Fruit fly (Drosophila melanogaster) whole organism, wandering third instar larva: ENCODE data around the gene CG31068.

Source experiments
- Abd-B ChIP-seq: fragments of >200 bp; optimal IDR thresholded peaks from 2 replicates; lab custom pipeline; 2017; ENCODE audit warnings: missing biosample characterization, missing genetic modification characterization
- CG32264 ChIP-seq: fragments of 200-800 bp; sonication (Bioruptor generic); optimal IDR thresholded peaks from 2 replicates; lab custom pipeline; 2016; ENCODE audit warnings: missing biosample characterization, missing genetic modification characterization
- CG9705 ChIP-seq: fragments of 200-800 bp; sonication (Bioruptor generic); optimal IDR thresholded peaks from 2 replicates; lab custom pipeline; 2018; ENCODE audit warnings: missing biosample characterization, mild to moderate bottlenecking, missing genetic modification characterization
- CrebA ChIP-seq: fragments of 200-800 bp; sonication (Bioruptor generic); optimal IDR thresholded peaks from 2 replicates; lab custom pipeline; 2016; ENCODE audit warnings: missing biosample characterization, mild to moderate bottlenecking, missing genetic modification characterization, borderline replicate concordance
- Dfd ChIP-seq: fragments of >200 bp; optimal IDR thresholded peaks from 2 replicates; lab custom pipeline; 2017; ENCODE audit warnings: missing biosample characterization, missing genetic modification characterization
- Dif ChIP-seq: fragments of 200-275, 200-300 bp; sonication (Bioruptor generic); optimal IDR thresholded peaks from 2 replicates; lab custom pipeline; 2018; ENCODE audit warnings: missing biosample characterization, missing genetic modification characterization; ENCODE audit not compliant: partially characterized antibody
- GATAd ChIP-seq: sonication (Bioruptor generic); optimal IDR thresholded peaks from 2 replicates; lab custom pipeline; 2016; ENCODE audit warnings: missing biosample characterization, missing genetic modification characterization
- HLH106 ChIP-seq: fragments of 200-800 bp; optimal IDR thresholded peaks from 3 replicates; lab custom pipeline; 2019; ENCODE audit warnings: missing biosample characterization, mild to moderate bottlenecking, missing genetic modification characterization, moderate library complexity
- Hnf4 ChIP-seq: fragments of 200-800 bp; sonication (Bioruptor generic); optimal IDR thresholded peaks from 2 replicates; lab custom pipeline; 2016; ENCODE audit warnings: missing biosample characterization, mild to moderate bottlenecking, missing genetic modification characterization
- Hr78 ChIP-seq: fragments of >200 bp; optimal IDR thresholded peaks from 2 replicates; lab custom pipeline; 2017; ENCODE audit warnings: missing biosample characterization, missing genetic modification characterization
- Hr83 ChIP-seq: fragments of 200-300 bp; sonication (Bioruptor generic); optimal IDR thresholded peaks from 2 replicates; lab custom pipeline; 2016; ENCODE audit warnings: missing biosample characterization, mild to moderate bottlenecking, missing genetic modification characterization, moderate library complexity; ENCODE audit not compliant: poor library complexity, severe bottlenecking
- Jra ChIP-seq: sonication (Bioruptor generic); optimal IDR thresholded peaks from 2 replicates; lab custom pipeline; 2016; ENCODE audit warnings: missing biosample characterization, missing genetic modification characterization
- Mio ChIP-seq: sonication (Bioruptor generic); optimal IDR thresholded peaks from 2 replicates; lab custom pipeline; 2016; ENCODE audit warnings: missing biosample characterization, missing genetic modification characterization
- Myc ChIP-seq: fragments of >200 bp; optimal IDR thresholded peaks from 2 replicates; lab custom pipeline; 2017
- N ChIP-seq: fragments of >200 bp; optimal IDR thresholded peaks from 2 replicates; lab custom pipeline; 2018; ENCODE audit warnings: missing biosample characterization, missing external identifiers, missing genetic modification characterization
- OdsH ChIP-seq: fragments of 200-800 bp; sonication (Bioruptor generic); optimal IDR thresholded peaks from 2 replicates; lab custom pipeline; 2016; ENCODE audit warnings: missing biosample characterization, mild to moderate bottlenecking, missing genetic modification characterization
- Rel ChIP-seq, 2 experiments: fragments of 200-800 bp; sonication (Bioruptor generic) in 1 of 2; optimal IDR thresholded peaks; 2 replicates in 1 of 2; 3 replicates in 1 of 2; lab custom pipeline; 2016 to 2019; ENCODE audit warnings: mild to moderate bottlenecking in 2 of 2, missing biosample characterization in 2 of 2, missing genetic modification characterization in 2 of 2, moderate library complexity in 1 of 2
- Sp1 ChIP-seq: fragments of 200-800 bp; sonication (Bioruptor generic); optimal IDR thresholded peaks from 3 replicates; lab custom pipeline; 2019; ENCODE audit warnings: missing biosample characterization, mild to moderate bottlenecking, missing genetic modification characterization, moderate library complexity
- Vsx2 ChIP-seq: fragments of 200-300, 225-300 bp; sonication (Bioruptor generic); optimal IDR thresholded peaks from 2 replicates; lab custom pipeline; 2018; ENCODE audit warnings: missing biosample characterization, missing genetic modification characterization; ENCODE audit not compliant: partially characterized antibody
- br ChIP-seq: fragments of 200-800 bp; sonication (Bioruptor generic); optimal IDR thresholded peaks from 2 replicates; lab custom pipeline; 2016; ENCODE audit warnings: missing biosample characterization, missing genetic modification characterization
- brk ChIP-seq: fragments of 200-800 bp; sonication (Bioruptor generic); optimal IDR thresholded peaks from 2 replicates; lab custom pipeline; 2016; ENCODE audit warnings: missing biosample characterization, mild to moderate bottlenecking, missing genetic modification characterization
- dl ChIP-seq, 2 experiments: fragments of 175-275, 200-275 bp in 1 of 2; fragments of 200-275 bp in 1 of 2; sonication (Bioruptor generic); optimal IDR thresholded peaks; lab custom pipeline; 2018; ENCODE audit warnings: mild to moderate bottlenecking in 2 of 2, missing biosample characterization in 2 of 2, missing genetic modification characterization in 2 of 2, moderate library complexity in 2 of 2; ENCODE audit not compliant: partially characterized antibody in 2 of 2, insufficient read depth in 1 of 2
- ey ChIP-seq: fragments of 200-800 bp; sonication (Bioruptor generic); optimal IDR thresholded peaks from 2 replicates; lab custom pipeline; 2016; ENCODE audit warnings: missing biosample characterization, missing genetic modification characterization
- foxo ChIP-seq, 2 experiments: fragments of 200-800 bp; sonication (Bioruptor generic); optimal IDR thresholded peaks; 2 replicates in 1 of 2; 3 replicates in 1 of 2; lab custom pipeline; 2016 to 2017; ENCODE audit warnings: missing biosample characterization in 2 of 2, missing genetic modification characterization in 2 of 2
- fru ChIP-seq: fragments of 200-800 bp; sonication (Bioruptor generic); optimal IDR thresholded peaks from 3 replicates; lab custom pipeline; 2016; ENCODE audit warnings: missing biosample characterization, mild to moderate bottlenecking, missing genetic modification characterization
- h ChIP-seq: fragments of 200-800 bp; sonication (Bioruptor generic); optimal IDR thresholded peaks from 3 replicates; lab custom pipeline; 2016; ENCODE audit warnings: missing biosample characterization, mild to moderate bottlenecking, missing genetic modification characterization
- jim ChIP-seq: fragments of 175-275, 200-325 bp; sonication (Bioruptor generic); optimal IDR thresholded peaks from 2 replicates; lab custom pipeline; 2016; ENCODE audit warnings: missing biosample characterization, mild to moderate bottlenecking, missing genetic modification characterization
- lola ChIP-seq: fragments of >200 bp; optimal IDR thresholded peaks from 2 replicates; lab custom pipeline; 2017; ENCODE audit warnings: missing biosample characterization, missing genetic modification characterization
- pan ChIP-seq: fragments of >200 bp; optimal IDR thresholded peaks from 2 replicates; lab custom pipeline; 2017
- psq ChIP-seq: fragments of 200-800 bp; sonication (Bioruptor generic); optimal IDR thresholded peaks from 3 replicates; lab custom pipeline; 2017; ENCODE audit warnings: missing biosample characterization, mild to moderate bottlenecking, missing genetic modification characterization, moderate library complexity
- rgr ChIP-seq: fragments of 200-800 bp; sonication (Bioruptor generic); optimal IDR thresholded peaks from 3 replicates; lab custom pipeline; 2016; ENCODE audit warnings: missing biosample characterization, mild to moderate bottlenecking, missing genetic modification characterization
- sage ChIP-seq: fragments of 200-800 bp; sonication (Bioruptor generic); optimal IDR thresholded peaks from 2 replicates; lab custom pipeline; 2016; ENCODE audit warnings: missing biosample characterization, mild to moderate bottlenecking, missing genetic modification characterization
- sv ChIP-seq: fragments of 200-800 bp; sonication (Bioruptor generic); optimal IDR thresholded peaks from 3 replicates; lab custom pipeline; 2016; ENCODE audit warnings: missing biosample characterization, missing genetic modification characterization
- tai ChIP-seq: sonication (Bioruptor generic); optimal IDR thresholded peaks from 2 replicates; lab custom pipeline; 2016; ENCODE audit warnings: missing biosample characterization, missing genetic modification characterization
- usp ChIP-seq: fragments of >200 bp; optimal IDR thresholded peaks from 2 replicates; lab custom pipeline; 2017; ENCODE audit warnings: missing biosample characterization, missing genetic modification characterization
- woc ChIP-seq: sonication (Bioruptor generic); optimal IDR thresholded peaks from 2 replicates; lab custom pipeline; 2016; ENCODE audit warnings: missing biosample characterization, mild to moderate bottlenecking, missing genetic modification characterization

Gene CG31068

DNA sequence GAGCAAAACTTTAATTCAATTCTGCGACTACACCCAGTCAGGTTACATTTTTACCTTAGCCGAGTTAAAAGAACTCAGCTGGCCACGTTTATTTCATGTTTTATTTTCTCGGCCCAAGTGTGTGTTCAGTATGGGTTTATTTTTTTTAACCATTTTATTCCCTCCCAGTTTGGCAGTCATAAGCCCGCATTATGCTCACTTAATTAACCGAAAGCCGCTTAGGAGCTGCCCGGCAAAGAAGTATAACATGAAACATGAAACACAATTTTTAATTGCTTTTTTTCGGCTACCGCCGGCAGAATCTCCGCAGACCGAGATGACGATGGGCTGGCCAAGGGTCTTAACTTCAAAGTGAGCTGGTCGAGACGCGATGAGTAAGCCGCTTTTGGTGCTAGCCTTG is 46.6 kb upstream of the CG31068 start:
- TF ChIP-seq Hnf4 (GFP tag; lab: Kevin White, UChicago) (no peak), Abd-B (GFP tag; lab: Kevin White, UChicago) (no peak), br (GFP tag; lab: Kevin White, UChicago) (no peak), HLH106 (tag; lab: Kevin White, UChicago) (no peak), ey (GFP tag; lab: Kevin White, UChicago) (no peak), h (GFP tag; lab: Kevin White, UChicago) (no peak), Myc (lab: Kevin White, UChicago) (no peak), foxo (GFP tag; optimal IDR thresholded peaks at IDR 0.05; lab: Kevin White, UChicago) (no peak), Mio (GFP tag; lab: Kevin White, UChicago) (no peak), rgr (GFP tag; lab: Kevin White, UChicago) (no peak)

DNA sequence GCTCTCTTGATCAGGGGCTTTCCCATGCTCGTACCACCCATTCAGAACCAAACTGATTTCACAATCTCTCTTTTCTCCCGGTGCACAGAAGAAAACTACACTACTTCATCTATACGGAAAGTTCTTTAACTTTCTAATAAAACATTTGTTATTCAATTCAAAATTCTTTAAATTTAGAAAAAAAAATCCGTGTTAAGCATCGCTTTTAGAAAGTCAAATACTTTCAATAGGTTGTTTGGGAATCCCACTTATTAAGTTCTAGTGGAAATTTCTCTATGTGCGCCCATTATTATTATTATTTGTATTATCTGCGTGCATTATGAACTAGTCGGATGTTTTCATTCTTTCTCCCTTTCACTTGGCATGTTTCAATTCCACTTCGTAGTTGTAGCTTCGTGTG is 40.4 kb upstream of the CG31068 start:
- TF ChIP-seq Hr78 (GFP tag; lab: Kevin White, UChicago) (no peak), brk (GFP tag; lab: Kevin White, UChicago) (no peak), woc (GFP tag; lab: Kevin White, UChicago) (no peak), OdsH (no peak), sv (no peak), dl (GFP tag; optimal IDR thresholded peaks at IDR 0.05; lab: Kevin White, UChicago; ENCODE audit: insufficient read depth in 1 of 2, partially characterized antibody in 2 of 2) (no peak), Dif (no peak), foxo (GFP tag; optimal IDR thresholded peaks at IDR 0.05; lab: Kevin White, UChicago) (no peak), psq (GFP tag; lab: Kevin White, UChicago) (no peak), Hr83 (no peak), h (GFP tag; lab: Kevin White, UChicago) (no peak), Vsx2 (GFP tag; lab: Kevin White, UChicago) (no peak), usp (GFP tag; lab: Kevin White, UChicago) (no peak), Jra (GFP tag; lab: Kevin White, UChicago) (no peak), CrebA (GFP tag; lab: Kevin White, UChicago) (no peak)
- TF ChIP-seq, all 38 proteins: peak for 0

DNA sequence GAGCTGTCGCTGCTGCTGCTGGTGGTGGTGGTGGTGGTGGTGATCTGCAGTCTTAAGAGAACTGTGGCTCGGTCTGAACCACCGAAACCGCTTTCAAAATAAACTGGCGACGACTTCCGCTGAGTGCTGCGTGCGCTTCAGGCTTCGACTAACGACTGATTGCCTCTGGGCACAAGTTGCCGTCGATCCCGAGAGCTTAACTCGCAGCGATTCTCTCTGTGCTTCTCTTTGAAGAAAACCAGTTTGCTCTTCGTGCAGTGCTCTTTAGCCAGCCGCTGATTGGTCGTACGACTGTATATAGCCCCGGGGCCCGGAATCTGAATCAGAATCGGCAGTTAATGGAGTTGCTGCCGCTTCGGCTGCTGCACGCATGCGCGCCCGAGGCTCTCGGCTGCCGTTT is 39.4 kb upstream of the CG31068 start, which contains the start of gene Ser:
TSS of gene Ser (minus strand) at position 162 of the 400 bp plus-strand sequence.
- TF ChIP-seq CG32264 (GFP tag; lab: Kevin White, UChicago), result no peak
- TF ChIP-seq h (GFP tag; lab: Kevin White, UChicago), result peak; percentile 4
- peak; percentile 17 for TF ChIP-seq Hr83
- TF ChIP-seq Dfd (GFP tag; lab: Kevin White, UChicago), result peak; percentile 19
- TF ChIP-seq rgr (GFP tag; lab: Kevin White, UChicago), result no peak
- no peak for TF ChIP-seq Jra (GFP tag; lab: Kevin White, UChicago)
- peak; percentile 65 to 68 for TF ChIP-seq dl (GFP tag; optimal IDR thresholded peaks at IDR 0.05; lab: Kevin White, UChicago; ENCODE audit: insufficient read depth in 1 of 2, partially characterized antibody in 2 of 2)
- TF ChIP-seq Hr78 (GFP tag; lab: Kevin White, UChicago), result no peak
- no peak for TF ChIP-seq HLH106 (tag; lab: Kevin White, UChicago)
- TF ChIP-seq jim (GFP tag; lab: Kevin White, UChicago), result no peak
- TF ChIP-seq GATAd (GFP tag; lab: Kevin White, UChicago), result no peak
- no peak for TF ChIP-seq pan (lab: Kevin White, UChicago)
- no peak for TF ChIP-seq CG9705
- TF ChIP-seq foxo (GFP tag; optimal IDR thresholded peaks at IDR 0.05; lab: Kevin White, UChicago), result no peak
- TF ChIP-seq Vsx2 (GFP tag; lab: Kevin White, UChicago), result no peak
- no peak for TF ChIP-seq Mio (GFP tag; lab: Kevin White, UChicago)
- peak; percentile 5 for TF ChIP-seq psq (GFP tag; lab: Kevin White, UChicago)
- no peak for TF ChIP-seq Abd-B (GFP tag; lab: Kevin White, UChicago)
- TF ChIP-seq N (GFP tag; lab: Kevin White, UChicago), result no peak
- TF ChIP-seq fru, result peak; percentile 34
- TF ChIP-seq usp (GFP tag; lab: Kevin White, UChicago), result no peak
- TF ChIP-seq tai (GFP tag; lab: Kevin White, UChicago), result no peak
- TF ChIP-seq OdsH, result peak; percentile 24
- no peak for TF ChIP-seq lola (GFP tag; lab: Kevin White, UChicago)
- TF ChIP-seq sage (GFP tag; lab: Kevin White, UChicago), result no peak
- TF ChIP-seq Myc (lab: Kevin White, UChicago), result no peak
- TF ChIP-seq Rel (GFP tag; optimal IDR thresholded peaks at IDR 0.05; lab: Kevin White, UChicago), result no peak
- no peak for TF ChIP-seq Rel (tag; optimal IDR thresholded peaks at IDR 0.05; lab: Kevin White, UChicago)
- peak; percentile 66 for TF ChIP-seq Dif
- TF ChIP-seq Sp1, result no peak
- TF ChIP-seq brk (GFP tag; lab: Kevin White, UChicago), result no peak
- TF ChIP-seq br (GFP tag; lab: Kevin White, UChicago), result peak; percentile 4
